Worm (Caenorhabditis elegans) whole organism, young adult: ENCODE results near the gene sra-12.
"Not testable (repeated sequence)": the region's sequence is repeated elsewhere in the genome, so short reads cannot be mapped to it uniquely, and the experiment has no call there.

Source experiments
- F39B2.1 ChIP-seq: fragments of 200-800 bp; sonication (Bioruptor generic); IDR thresholded peaks from 2 replicates; pipeline ENCODE4 v1.3.6; 2022; ENCODE audit warnings: missing genetic modification reagents, missing genetic modification characterization, missing compliant biosample characterization
- F55B11.4 ChIP-seq: sonication (generic microtip); optimal IDR thresholded peaks from 2 replicates; lab custom pipeline; 2016; ENCODE audit warnings: missing compliant biosample characterization, missing genetic modification characterization, borderline replicate concordance; ENCODE audit not compliant: insufficient read depth
- F57C9.4 ChIP-seq: sonication (generic microtip); optimal IDR thresholded peaks from 2 replicates; lab custom pipeline; 2017; ENCODE audit warnings: mild to moderate bottlenecking, missing genetic modification characterization, missing compliant biosample characterization
- ets-4 ChIP-seq: fragments of 200-800 bp; sonication (Bioruptor generic); optimal IDR thresholded peaks from 2 replicates; lab custom pipeline; 2018; ENCODE audit warnings: mild to moderate bottlenecking, missing genetic modification characterization, missing compliant biosample characterization
- snpc-1.1 ChIP-seq: sonication (generic microtip); optimal IDR thresholded peaks from 2 replicates; lab custom pipeline; 2017; ENCODE audit warnings: missing genetic modification characterization, mild to moderate bottlenecking, missing compliant biosample characterization, antibody characterized with exemption, moderate library complexity, missing genotype, missing genetic modification reagents; ENCODE audit not compliant: insufficient read depth
- snpc-4 ChIP-seq, 5 experiments: fragments of 150-350 bp in 1 of 5; sonication (generic microtip) in 4 of 5; optimal IDR thresholded peaks; 2 replicates each; lab custom pipeline; 2014 to 2018; ENCODE audit warnings: missing genetic modification characterization in 5 of 5, missing biosample characterization in 3 of 5, antibody characterized with exemption in 2 of 5, mild to moderate bottlenecking in 2 of 5, missing compliant biosample characterization in 2 of 5, missing genotype in 2 of 5, moderate library complexity in 2 of 5, missing genetic modification reagents in 1 of 5
- ztf-18 ChIP-seq: sonication (generic microtip); optimal IDR thresholded peaks from 2 replicates; lab custom pipeline; 2016; ENCODE audit warnings: missing genotype, mild to moderate bottlenecking, missing genetic modification characterization, missing compliant biosample characterization

DNA sequence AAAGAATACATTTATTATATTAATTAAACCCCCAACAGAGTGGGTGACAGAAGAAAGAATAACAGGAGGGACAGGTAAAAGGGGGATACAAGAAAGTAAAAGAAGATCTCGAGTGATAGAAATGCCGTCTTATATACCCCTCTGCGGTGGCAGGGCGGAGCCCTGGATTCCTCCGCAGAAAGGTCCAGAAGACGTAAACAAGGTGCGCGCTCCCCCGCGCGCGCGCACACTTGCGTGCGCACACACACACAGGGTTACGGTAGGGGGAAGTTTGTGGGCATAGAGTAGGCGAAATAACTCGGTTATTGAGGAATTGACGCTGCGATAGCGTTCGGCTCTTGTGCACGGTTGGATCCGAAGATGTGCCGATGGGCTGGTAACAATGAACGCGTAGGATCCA lies 37.6 kb upstream of the sra-12 start, which contains the start of gene R03D7.15:
- TF ChIP-seq ztf-18 (tag; lab: Kevin White, UChicago); snpc-4 (GFP tag; optimal IDR thresholded peaks at IDR 0.05; lab: Kevin White, UChicago); snpc-4 (tag; optimal IDR thresholded peaks at IDR 0.05; lab: Kevin White, UChicago); F55B11.4; F39B2.1 (GFP tag; lab: Robert Waterston, UW); ets-4 (GFP tag; lab: Kevin White, UChicago); F57C9.4 (tag; lab: Kevin White, UChicago); snpc-1.1 (tag; lab: Kevin White, UChicago): not testable (repeated sequence)
